Worm (Caenorhabditis elegans): ENCODE measurements around the gene git-1.

The git-1 gene

DNA sequence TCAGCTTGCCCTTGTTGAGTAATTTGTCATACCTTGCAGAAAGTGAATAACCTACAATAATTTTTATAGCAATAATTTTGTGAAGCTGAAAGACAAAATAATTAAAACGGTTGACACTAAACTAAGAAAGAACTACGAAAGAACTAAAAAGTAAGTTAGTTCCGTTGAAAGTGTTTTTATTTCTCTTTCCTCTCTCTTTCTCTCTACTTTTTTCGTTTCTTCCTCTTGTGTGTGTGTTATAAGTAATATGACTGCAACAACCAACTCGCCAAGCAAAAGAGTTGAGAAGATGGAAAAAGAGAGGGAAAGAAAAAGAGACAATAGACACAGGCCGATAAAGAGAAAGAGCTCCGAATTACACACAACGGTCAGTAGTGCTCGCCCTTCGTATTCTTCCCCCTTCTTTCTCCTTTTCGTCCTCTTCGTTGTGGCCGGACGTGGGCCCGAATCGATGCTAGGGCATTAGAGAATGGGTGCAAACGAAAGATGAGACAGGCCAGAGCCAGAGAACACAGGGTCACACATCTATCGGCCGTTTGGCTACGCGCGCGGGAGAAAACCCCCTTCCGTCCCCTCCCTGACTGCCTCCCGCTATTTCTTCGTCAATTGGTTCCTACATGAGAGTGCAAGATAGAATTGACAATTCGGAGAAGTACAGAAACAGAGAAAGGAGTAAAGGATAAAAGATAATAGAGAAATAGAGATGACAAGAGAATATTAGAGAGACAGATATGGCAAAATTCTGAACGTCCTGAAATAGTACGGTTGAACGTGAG is 30.7 kb downstream of the git-1 start, which contains the start of gene syd-2 (continued):
- no peak for TF ChIP-seq ceh-32 (tag; optimal IDR thresholded peaks at IDR 0.05; ENCODE audit: poor library complexity)
- peak; percentile 56; the same call in 1 of the 2 replicates for TF ChIP-seq ceh-20 (GFP tag; IDR thresholded peaks at IDR 0.05)
- no peak for TF ChIP-seq lin-1 (GFP tag; IDR thresholded peaks at IDR 0.05)
- 0 out of 2 replicates have a peak, but pooled peaks have one; percentile 42 for TF ChIP-seq arid-1 (GFP tag; conservative IDR thresholded peaks at IDR 0.05)
- TF ChIP-seq pqm-1 (tag; optimal IDR thresholded peaks at IDR 0.05): peak; percentile 60
- no peak for TF ChIP-seq F44E2.7 (GFP tag; IDR thresholded peaks at IDR 0.05)
- no peak for TF ChIP-seq madf-5 (GFP tag; IDR thresholded peaks at IDR 0.05)
- peak; percentile 11 for TF ChIP-seq nhr-25 (tag; optimal IDR thresholded peaks at IDR 0.05; ENCODE audit: borderline replicate concordance, insufficient read depth)
- no peak for TF ChIP-seq unc-130 (GFP tag; optimal IDR thresholded peaks at IDR 0.05)
- peak; percentile 87 for TF ChIP-seq egl-43 (GFP tag; IDR thresholded peaks at IDR 0.05)
- peak; percentile 65 to 71 for TF ChIP-seq lsy-2 (tag; optimal IDR thresholded peaks at IDR 0.05)
- peak; percentile 36 for TF ChIP-seq spr-1 (tag; optimal IDR thresholded peaks at IDR 0.05)
- peak; percentile 57 to 84 for TF ChIP-seq mdl-1 (tag; optimal IDR thresholded peaks at IDR 0.05)
- no peak for TF ChIP-seq lin-13 (GFP tag; optimal IDR thresholded peaks at IDR 0.05)
- TF ChIP-seq ZK337.2 (GFP tag; IDR thresholded peaks at IDR 0.05): no peak
- 0 out of 2 replicates have a peak, but pooled peaks have one; percentile 46 for TF ChIP-seq nhr-42 (GFP tag; IDR thresholded peaks at IDR 0.05)
- no peak for TF ChIP-seq attf-4 (tag; optimal IDR thresholded peaks at IDR 0.05)
- no peak for TF ChIP-seq ces-1 (GFP tag; optimal IDR thresholded peaks at IDR 0.05)
- TF ChIP-seq aly-2 (tag; optimal IDR thresholded peaks at IDR 0.05): no peak
- no peak for TF ChIP-seq duxl-1 (tag; optimal IDR thresholded peaks at IDR 0.05; ENCODE audit: poor library complexity)
- TF ChIP-seq nhr-77 (tag; optimal IDR thresholded peaks at IDR 0.05): no peak
- no peak for TF ChIP-seq egl-27 (tag; optimal IDR thresholded peaks at IDR 0.05)
- TF ChIP-seq hmg-1.1 (GFP tag; IDR thresholded peaks at IDR 0.05): peak; percentile 77
- TF ChIP-seq mxl-3 (GFP tag; optimal IDR thresholded peaks at IDR 0.05): peak; percentile 34
- TF ChIP-seq mxl-2 (GFP tag; conservative IDR thresholded peaks at IDR 0.05): no peak
- peak in 1 of 2 experiments; percentile 46 for TF ChIP-seq daf-16 (GFP tag; optimal IDR thresholded peaks at IDR 0.05)
- peak; percentile 56 for TF ChIP-seq daf-16 (tag; optimal IDR thresholded peaks at IDR 0.05)
- TF ChIP-seq pha-4 (GFP tag; IDR thresholded peaks at IDR 0.05): no peak; the same call in 1 of the 2 replicates
- no peak for TF ChIP-seq pha-4 (tag; optimal IDR thresholded peaks at IDR 0.05)
- no peak for TF ChIP-seq daf-12 (tag; optimal IDR thresholded peaks at IDR 0.05)
- TF ChIP-seq daf-8 (GFP tag; IDR thresholded peaks at IDR 0.05): no peak
- no peak for TF ChIP-seq ama-1 (optimal IDR thresholded peaks at IDR 0.05)
- TF ChIP-seq dve-1 (tag; optimal IDR thresholded peaks at IDR 0.05; ENCODE audit: insufficient read depth): peak; percentile 6
- TF ChIP-seq mep-1 (tag; optimal IDR thresholded peaks at IDR 0.05): peak; percentile 89
- TF ChIP-seq zip-2 (tag; optimal IDR thresholded peaks at IDR 0.05): no peak
- TF ChIP-seq jun-1 (tag; optimal IDR thresholded peaks at IDR 0.05): no peak
- TF ChIP-seq ceh-44 (GFP tag; IDR thresholded peaks at IDR 0.05): no peak
- no peak for TF ChIP-seq Y105C5A.15 (GFP tag; IDR thresholded peaks at IDR 0.05)
- peak; percentile 81; the same call in 1 of the 2 replicates for TF ChIP-seq ctbp-1 (GFP tag; IDR thresholded peaks at IDR 0.05)
- TF ChIP-seq R02D3.7 (tag; optimal IDR thresholded peaks at IDR 0.05): no peak
- TF ChIP-seq unc-62 (GFP tag; optimal IDR thresholded peaks at IDR 0.05 in 1 of 2): peak in 1 of 2 experiments; percentile 98
- no peak for TF ChIP-seq unc-62 (tag; optimal IDR thresholded peaks at IDR 0.05)
- peak; percentile 21 for TF ChIP-seq dpl-1 (GFP tag; optimal IDR thresholded peaks at IDR 0.05)
- no peak for TF ChIP-seq lin-39 (tag; optimal IDR thresholded peaks at IDR 0.05)
- no peak for TF ChIP-seq lin-38 (GFP tag; IDR thresholded peaks at IDR 0.05)
- TF ChIP-seq nhr-111 (GFP tag; optimal IDR thresholded peaks at IDR 0.05): no peak
- peak; percentile 57 for TF ChIP-seq nhr-11 (tag; optimal IDR thresholded peaks at IDR 0.05)
- no peak for TF ChIP-seq T20F7.1 (GFP tag; optimal IDR thresholded peaks at IDR 0.05)
- TF ChIP-seq aha-1 (tag): peak; percentile 91
- no peak for TF ChIP-seq ztf-11 (tag; optimal IDR thresholded peaks at IDR 0.05)

Measured in whole organism, L4 larva.